Fruit fly (Drosophila melanogaster) whole organism: Measurements from ENCODE around the gene CG34015.

Experiments used
- CG8478 ChIP-seq: fragments of >200 bp; optimal IDR thresholded peaks from 2 replicates; lab custom pipeline; 2018; ENCODE audit warnings: inconsistent platforms
- Dll ChIP-seq: fragments of >200 bp; optimal IDR thresholded peaks from 2 replicates; lab custom pipeline; 2017
- EcR ChIP-seq, 2 experiments: fragments of >200 bp; optimal IDR thresholded peaks; 2 replicates each; lab custom pipeline; 2017; ENCODE audit warnings: missing biosample characterization in 2 of 2, missing genetic modification characterization in 2 of 2, missing genetic modification reagents in 2 of 2
- psq ChIP-seq: fragments of >200 bp; optimal IDR thresholded peaks from 2 replicates; lab custom pipeline; 2017

- TF ChIP-seq psq (lab: Kevin White, UChicago), result no peak
- no peak for TF ChIP-seq EcR (GFP tag; optimal IDR thresholded peaks at IDR 0.05; lab: Kevin White, UChicago)
- TF ChIP-seq Dll, result no peak
- TF ChIP-seq CG8478 (lab: Kevin White, UChicago), result no peak
These were observed 42.0 kb downstream of the CG34015 start for dm6 chrX:16406083-16406482.
